Worm (Caenorhabditis elegans): Measurements from ENCODE around the gene R02F2.6.

ce11 chrIII:5504164-5504563 is 25.4 kb upstream of the R02F2.6 start:
- TF ChIP-seq nhr-28 (tag; optimal IDR thresholded peaks at IDR 0.05) (no peak), unc-39 (tag; optimal IDR thresholded peaks at IDR 0.05) (no peak), lin-13 (tag; optimal IDR thresholded peaks at IDR 0.05) (no peak), mls-2 (tag; optimal IDR thresholded peaks at IDR 0.05) (no peak), mab-5 (tag; optimal IDR thresholded peaks at IDR 0.05) (no peak), snpc-4 (tag; optimal IDR thresholded peaks at IDR 0.05) (no peak), bed-3 (GFP tag; optimal IDR thresholded peaks at IDR 0.05) (no peak), blmp-1 (tag; optimal IDR thresholded peaks at IDR 0.05) (no peak), nhr-76 (tag; optimal IDR thresholded peaks at IDR 0.05) (no peak), hlh-1 (tag; optimal IDR thresholded peaks at IDR 0.05) (no peak), ztf-11 (tag; optimal IDR thresholded peaks at IDR 0.05) (no peak)

Measured in whole organism, mixed stage, embryonic.